Fruit fly (Drosophila melanogaster): ENCODE measurements around the gene Strump.

The Strump gene

DNA sequence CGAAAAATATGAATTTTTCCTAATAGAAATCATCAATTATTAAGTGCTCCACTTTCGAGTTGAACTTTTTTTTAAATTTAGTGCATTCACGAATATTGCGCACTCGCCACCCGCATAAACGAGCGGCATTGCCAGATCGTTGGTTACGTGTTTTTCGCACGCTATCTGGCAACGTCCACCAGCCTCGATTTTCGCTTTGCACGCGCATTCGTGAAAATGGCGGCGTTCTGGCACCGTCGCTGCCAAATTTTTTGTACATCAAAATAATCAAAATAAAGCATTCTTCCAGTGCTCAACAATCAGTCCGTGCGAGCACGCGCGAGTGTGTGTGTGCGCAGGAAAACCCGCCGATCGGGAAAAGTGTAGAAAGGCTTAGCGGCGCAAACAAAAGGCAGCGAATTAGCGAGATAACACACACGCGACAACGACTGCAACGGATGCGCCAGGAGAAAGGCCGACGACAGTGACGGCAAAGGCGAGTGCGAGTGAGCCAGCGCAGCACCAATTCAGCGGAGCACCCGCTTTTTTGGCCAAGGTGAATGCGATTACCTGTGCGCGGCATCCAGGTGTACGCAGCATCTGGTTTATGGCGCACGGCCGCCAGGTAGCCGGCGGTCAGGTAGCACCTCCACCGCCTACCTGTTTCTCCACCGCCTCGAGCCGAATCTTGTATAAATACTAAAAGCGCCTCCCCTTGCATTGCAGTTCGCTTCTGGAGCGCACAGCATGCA lies 8.0 kb upstream of the Strump start (continued):
- peak; percentile 70 for TF ChIP-seq Aef1 (GFP tag; IDR thresholded peaks at IDR 0.05)
- no peak for TF ChIP-seq CG2889 (GFP tag; IDR thresholded peaks at IDR 0.05)
- TF ChIP-seq CG1647 (GFP tag; optimal IDR thresholded peaks at IDR 0.05): peak; percentile 57
- TF ChIP-seq CG17802 (tag; optimal IDR thresholded peaks at IDR 0.05): no peak
- TF ChIP-seq CG14050 (GFP tag; IDR thresholded peaks at IDR 0.05): peak; percentile 59
- TF ChIP-seq Dbx (GFP tag; IDR thresholded peaks at IDR 0.05): peak; percentile 89
- TF ChIP-seq CG10543 (GFP tag; optimal IDR thresholded peaks at IDR 0.05): no peak
- peak; percentile 84 for TF ChIP-seq CG10147 (GFP tag; optimal IDR thresholded peaks at IDR 0.05)
- TF ChIP-seq CG2199 (GFP tag; IDR thresholded peaks at IDR 0.05): peak; percentile 78; the same call in 2 of the 3 replicates
- peak; percentile 47; the same call in 2 of the 3 replicates for TF ChIP-seq CG6791 (GFP tag; IDR thresholded peaks at IDR 0.05; ENCODE audit: partially characterized antibody)
- peak; percentile 67 for TF ChIP-seq Nf-YB (GFP tag; optimal IDR thresholded peaks at IDR 0.05)
- TF ChIP-seq CG16813 (GFP tag; IDR thresholded peaks at IDR 0.05; ENCODE audit: partially characterized antibody): peak; percentile 70
- no peak for TF ChIP-seq Dfd (GFP tag; optimal IDR thresholded peaks at IDR 0.05)
- peak; percentile 79 for TF ChIP-seq Ptx1 (GFP tag; IDR thresholded peaks at IDR 0.05)
- TF ChIP-seq Tbp (GFP tag; optimal IDR thresholded peaks at IDR 0.05): no peak
- TF ChIP-seq CG43689 (GFP tag; IDR thresholded peaks at IDR 0.05): no peak
- TF ChIP-seq B-H2 (GFP tag; optimal IDR thresholded peaks at IDR 0.05): peak; percentile 83
- TF ChIP-seq CG10959 (GFP tag; IDR thresholded peaks at IDR 0.05): 0 out of 2 replicates have a peak, but pooled peaks have one; percentile 29
- peak; percentile 76 for TF ChIP-seq CG12942 (GFP tag; optimal IDR thresholded peaks at IDR 0.05)
- TF ChIP-seq Optix (GFP tag; IDR thresholded peaks at IDR 0.05): peak; percentile 71
- peak; percentile 82 for TF ChIP-seq CG17328 (GFP tag; IDR thresholded peaks at IDR 0.05)
- TF ChIP-seq caup (GFP tag; optimal IDR thresholded peaks at IDR 0.05; ENCODE audit: severe bottlenecking): no peak
- TF ChIP-seq bsh (GFP tag; optimal IDR thresholded peaks at IDR 0.05): peak; percentile 41 to 71
- peak; percentile 68 for TF ChIP-seq unc-4 (GFP tag; IDR thresholded peaks at IDR 0.05; ENCODE audit: partially characterized antibody)
- peak; percentile 81 for TF ChIP-seq CoRest (tag; optimal IDR thresholded peaks at IDR 0.05)
- peak; percentile 85 for TF ChIP-seq Meics (GFP tag; optimal IDR thresholded peaks at IDR 0.05)
- TF ChIP-seq CG17385 (GFP tag; optimal IDR thresholded peaks at IDR 0.05): no peak
- peak; percentile 60 for TF ChIP-seq CG11398 (GFP tag; optimal IDR thresholded peaks at IDR 0.05)
- peak; percentile 51 for TF ChIP-seq CG6272 (GFP tag; IDR thresholded peaks at IDR 0.05)
- TF ChIP-seq toy (GFP tag; IDR thresholded peaks at IDR 0.05): peak; percentile 52; the same call in 1 of the 2 replicates
- no peak for TF ChIP-seq CG2678 (tag; optimal IDR thresholded peaks at IDR 0.05)
- no peak for TF ChIP-seq CG17568 (GFP tag; optimal IDR thresholded peaks at IDR 0.05)
- 0 out of 2 replicates have a peak, but pooled peaks have one; percentile 65 for TF ChIP-seq CG11085 (GFP tag; IDR thresholded peaks at IDR 0.05)
- peak; percentile 81 for TF ChIP-seq ftz-f1 (GFP tag; optimal IDR thresholded peaks at IDR 0.05)
- TF ChIP-seq row (GFP tag; IDR thresholded peaks at IDR 0.05): peak; percentile 91
- TF ChIP-seq CG11696 (GFP tag; IDR thresholded peaks at IDR 0.05): peak; percentile 56
- TF ChIP-seq CG4424 (GFP tag; optimal IDR thresholded peaks at IDR 0.05): peak; percentile 71
- TF ChIP-seq Asciz (GFP tag; optimal IDR thresholded peaks at IDR 0.05): no peak
- TF ChIP-seq gce (GFP tag; IDR thresholded peaks at IDR 0.05): peak; percentile 53; the same call in 1 of the 3 replicates
- peak; percentile 85 for TF ChIP-seq ERR (GFP tag; optimal IDR thresholded peaks at IDR 0.05)
- no peak for TF ChIP-seq lov (optimal IDR thresholded peaks at IDR 0.05)
- TF ChIP-seq lov (GFP tag; IDR thresholded peaks at IDR 0.05): 0 out of 3 replicates have a peak, but pooled peaks have one; percentile 53
- peak; percentile 73 for TF ChIP-seq Bteb2 (GFP tag; optimal IDR thresholded peaks at IDR 0.05)
- TF ChIP-seq da (GFP tag; optimal IDR thresholded peaks at IDR 0.05): no peak
- peak; percentile 65 for TF ChIP-seq CG18764 (GFP tag; optimal IDR thresholded peaks at IDR 0.05)
- peak; percentile 84 for TF ChIP-seq CG10209 (GFP tag; optimal IDR thresholded peaks at IDR 0.05)
- TF ChIP-seq CG11695 (GFP tag; IDR thresholded peaks at IDR 0.05): no peak; the same call in 2 of the 3 replicates
- peak; percentile 86 for TF ChIP-seq CG1792 (GFP tag; optimal IDR thresholded peaks at IDR 0.05)
- peak; percentile 71 for TF ChIP-seq CG6765 (GFP tag; optimal IDR thresholded peaks at IDR 0.05)
